Worm (Caenorhabditis elegans): ENCODE measurements around the gene T28A11.22.

DNA sequence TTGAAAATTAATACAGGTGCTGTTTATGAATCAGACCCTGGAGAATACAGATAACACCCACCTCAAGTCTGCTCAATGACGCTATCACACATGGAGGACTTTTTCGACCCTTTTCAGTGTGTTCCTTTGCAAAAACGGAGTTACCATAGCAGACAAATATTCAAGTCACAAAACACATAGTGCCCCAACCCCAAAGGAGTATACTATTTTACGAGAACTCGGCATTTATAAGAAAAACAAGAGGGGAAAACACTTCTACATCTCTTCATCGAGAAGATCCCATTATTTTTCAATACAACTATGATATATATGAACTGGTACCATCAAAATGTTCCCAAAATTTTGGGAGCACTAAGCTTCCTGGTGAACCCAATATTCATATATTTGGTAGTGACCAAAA, 12.7 kb upstream of the T28A11.22 start, which contains the start of gene srj-7:
- TF ChIP-seq hmg-1.1 (GFP tag; IDR thresholded peaks at IDR 0.05): no peak
- TF ChIP-seq pha-4 (GFP tag; IDR thresholded peaks at IDR 0.05): no peak
- no peak for TF ChIP-seq pha-4 (tag; optimal IDR thresholded peaks at IDR 0.05)
- no peak for TF ChIP-seq mep-1 (tag; optimal IDR thresholded peaks at IDR 0.05)
- TF ChIP-seq unc-62 (GFP tag; optimal IDR thresholded peaks at IDR 0.05 in 1 of 2): peak in 1 of 2 experiments; percentile 39
- TF ChIP-seq unc-62 (tag; optimal IDR thresholded peaks at IDR 0.05): no peak
- TF ChIP-seq gei-8 (GFP tag; optimal IDR thresholded peaks at IDR 0.05): no peak
- TF ChIP-seq fkh-10 (GFP tag; optimal IDR thresholded peaks at IDR 0.05): no peak
- no peak for TF ChIP-seq egl-27 (tag; optimal IDR thresholded peaks at IDR 0.05)
